Worm (Caenorhabditis elegans): Measurements from ENCODE around the gene F54B3.2.

ce11 chrII:10250966-10251365 lies 19.0 kb downstream of the F54B3.2 start, which contains the start of gene F54B3.1:
- no peak for TF ChIP-seq Y95B8A.8 (GFP tag; IDR thresholded peaks at IDR 0.05)
- TF ChIP-seq sdz-38 (tag; optimal IDR thresholded peaks at IDR 0.05): no peak
- TF ChIP-seq F55B11.4 (tag; optimal IDR thresholded peaks at IDR 0.05; ENCODE audit: borderline replicate concordance, insufficient read depth): no peak
- no peak for TF ChIP-seq snpc-4 (GFP tag; optimal IDR thresholded peaks at IDR 0.05)
- no peak for TF ChIP-seq snpc-4 (tag; optimal IDR thresholded peaks at IDR 0.05)
- TF ChIP-seq dpl-1 (GFP tag; optimal IDR thresholded peaks at IDR 0.05): no peak
- no peak for TF ChIP-seq pha-4 (tag; optimal IDR thresholded peaks at IDR 0.05)
- TF ChIP-seq athp-1 (tag; optimal IDR thresholded peaks at IDR 0.05): no peak
